Fruit fly (Drosophila melanogaster) whole organism, pupa: Measurements from ENCODE around the gene Cubn2.

ENCODE experiments used
- CG10348 ChIP-seq: fragments of 200-800 bp; sonication (Bioruptor generic); IDR thresholded peaks from 2 replicates; pipeline ENCODE4 v1.3.6; 2022; ENCODE audit warnings: missing biosample characterization, missing genetic modification characterization
- CG12605 ChIP-seq: fragments of 200-800 bp; sonication (Bioruptor generic); IDR thresholded peaks from 2 replicates; pipeline ENCODE4 v1.3.6; 2022; ENCODE audit warnings: missing biosample characterization, missing genetic modification characterization
- CG13204 ChIP-seq: fragments of 200-800 bp; sonication (Bioruptor generic); optimal IDR thresholded peaks from 2 replicates; lab custom pipeline; 2018; ENCODE audit warnings: missing biosample characterization, mild to moderate bottlenecking, missing genetic modification characterization, moderate library complexity
- CG14655 ChIP-seq: fragments of 200-800 bp; sonication (Bioruptor generic); optimal IDR thresholded peaks from 3 replicates; lab custom pipeline; 2017; ENCODE audit warnings: mild to moderate bottlenecking, missing biosample characterization, missing genetic modification reagents, missing genetic modification characterization
- CG15710 ChIP-seq: fragments of 200-800 bp; sonication (Bioruptor generic); optimal IDR thresholded peaks from 2 replicates; lab custom pipeline; 2018; ENCODE audit warnings: missing biosample characterization, mild to moderate bottlenecking, missing genetic modification characterization, moderate library complexity
- CG17806 ChIP-seq: fragments of 200-800 bp; sonication (Bioruptor generic); optimal IDR thresholded peaks from 2 replicates; lab custom pipeline; 2018; ENCODE audit warnings: missing biosample characterization, mild to moderate bottlenecking, missing genetic modification characterization, moderate library complexity
- CG32121 ChIP-seq: fragments of 200-800 bp; sonication (Bioruptor generic); IDR thresholded peaks from 2 replicates; pipeline ENCODE4 v1.3.6; 2022; ENCODE audit warnings: missing biosample characterization, missing genetic modification characterization
- CG34367 ChIP-seq: fragments of 200-800 bp; sonication (Bioruptor generic); optimal IDR thresholded peaks from 2 replicates; lab custom pipeline; 2018; ENCODE audit warnings: missing biosample characterization, mild to moderate bottlenecking, missing genetic modification characterization
- CG4496 ChIP-seq: fragments of 200-800 bp; sonication (Bioruptor generic); IDR thresholded peaks from 3 replicates; pipeline ENCODE4 v1.3.6; 2022; ENCODE audit warnings: missing biosample characterization, missing genetic modification characterization
- CG8159 ChIP-seq: fragments of 200-800 bp; sonication (Bioruptor generic); optimal IDR thresholded peaks from 3 replicates; lab custom pipeline; 2018; ENCODE audit warnings: missing biosample characterization, mild to moderate bottlenecking, missing genetic modification characterization, moderate library complexity
- CG8301 ChIP-seq: fragments of 200-800 bp; sonication (Bioruptor generic); optimal IDR thresholded peaks from 2 replicates; lab custom pipeline; 2018; ENCODE audit warnings: missing biosample characterization, mild to moderate bottlenecking, missing genetic modification characterization
- CG9948 ChIP-seq: fragments of 200-800 bp; sonication (Bioruptor generic); optimal IDR thresholded peaks from 2 replicates; lab custom pipeline; 2018; ENCODE audit warnings: missing biosample characterization, mild to moderate bottlenecking, missing genetic modification characterization, moderate library complexity
- D1 ChIP-seq: fragments of 200-800 bp; sonication (Bioruptor generic); optimal IDR thresholded peaks from 2 replicates; lab custom pipeline; 2018; ENCODE audit warnings: missing biosample characterization, mild to moderate bottlenecking, missing genetic modification characterization, moderate library complexity
- EcR ChIP-seq: fragments of 200-800 bp; sonication (Bioruptor generic); optimal IDR thresholded peaks from 3 replicates; lab custom pipeline; 2019; ENCODE audit warnings: missing biosample characterization, missing genetic modification characterization, mild to moderate bottlenecking, moderate library complexity, missing genetic modification reagents
- Ets98B ChIP-seq: fragments of 200-800 bp; sonication (Bioruptor generic); IDR thresholded peaks from 2 replicates; pipeline ENCODE4 v1.3.6; 2022; ENCODE audit warnings: missing biosample characterization, missing genetic modification characterization
- Pif1A ChIP-seq: fragments of 200-800 bp; sonication (Bioruptor generic); optimal IDR thresholded peaks from 3 replicates; lab custom pipeline; 2016; ENCODE audit warnings: missing biosample characterization, missing genetic modification characterization
- Pif1B ChIP-seq: fragments of 200-800 bp; sonication (Bioruptor generic); optimal IDR thresholded peaks from 3 replicates; lab custom pipeline; 2016; ENCODE audit warnings: missing biosample characterization, missing genetic modification characterization
- Snoo ChIP-seq: fragments of 200-800 bp; sonication (Bioruptor generic); optimal IDR thresholded peaks from 3 replicates; lab custom pipeline; 2017; ENCODE audit warnings: missing biosample characterization, mild to moderate bottlenecking, missing genetic modification characterization, inconsistent platforms
- fd96Ca ChIP-seq: fragments of 200-800 bp; sonication (Bioruptor generic); IDR thresholded peaks from 3 replicates; pipeline ENCODE4 v1.3.6; 2022; ENCODE audit warnings: missing biosample characterization, missing genetic modification characterization
- gl ChIP-seq: fragments of 200-800 bp; sonication (Bioruptor generic); optimal IDR thresholded peaks from 2 replicates; lab custom pipeline; 2018; ENCODE audit warnings: missing biosample characterization, mild to moderate bottlenecking, missing genetic modification characterization
- rn ChIP-seq: fragments of 200-800 bp; sonication (Bioruptor generic); IDR thresholded peaks from 2 replicates; pipeline ENCODE4 v1.3.6; 2022; ENCODE audit warnings: missing biosample characterization, missing genetic modification characterization

Gene Cubn2

DNA sequence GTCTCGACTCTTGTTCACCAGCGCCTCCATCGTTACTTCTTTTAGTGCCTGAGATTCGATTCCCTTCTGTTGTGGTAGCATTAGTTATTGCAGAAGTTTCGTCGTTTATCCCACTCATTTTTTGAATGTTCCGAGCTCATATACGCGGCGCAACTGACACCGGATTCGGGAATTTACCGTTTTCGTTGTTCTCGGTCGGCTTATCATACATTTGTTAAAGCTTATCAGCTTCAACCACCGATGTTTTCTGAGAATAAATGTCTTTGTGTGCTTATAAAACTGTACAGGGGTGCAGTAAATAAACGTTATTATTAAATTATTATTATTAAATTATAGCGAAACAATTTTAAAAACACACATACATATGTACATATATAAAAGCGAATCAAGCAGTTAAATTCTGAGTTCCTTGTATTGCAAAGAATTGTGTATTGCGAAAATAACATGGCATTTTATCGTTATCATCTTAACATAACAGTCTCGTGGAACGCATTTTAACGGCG lies 22.1 kb upstream of the Cubn2 start, which contains the start of gene CG43064:
TSS of gene CG43064 (minus strand) at position 147 of the 503 bp plus-strand sequence.
- no peak for TF ChIP-seq EcR (GFP tag; lab: Kevin White, UChicago)
- no peak for TF ChIP-seq CG8301 (tag; lab: Kevin White, UChicago)
- TF ChIP-seq CG9948 (tag; lab: Kevin White, UChicago), result no peak
- no peak for TF ChIP-seq CG34367 (tag; lab: Kevin White, UChicago)
- TF ChIP-seq Pif1A (GFP tag; lab: Kevin White, UChicago), result no peak
- TF ChIP-seq CG32121 (GFP tag; lab: Robert Waterston, UW), result no peak
- no peak for TF ChIP-seq D1 (tag; lab: Kevin White, UChicago)
- TF ChIP-seq CG4496 (GFP tag; lab: Robert Waterston, UW), result no peak
- no peak for TF ChIP-seq CG14655 (GFP tag; lab: Kevin White, UChicago)
- TF ChIP-seq CG13204 (GFP tag; lab: Kevin White, UChicago), result no peak
- no peak for TF ChIP-seq Snoo (tag; lab: Kevin White, UChicago)
- no peak for TF ChIP-seq CG10348 (GFP tag; lab: Robert Waterston, UW)
- no peak for TF ChIP-seq fd96Ca (GFP tag; lab: Robert Waterston, UW)
- no peak for TF ChIP-seq CG8159
- TF ChIP-seq rn (GFP tag; lab: Robert Waterston, UW), result no peak
- no peak for TF ChIP-seq CG12605
- TF ChIP-seq Ets98B (GFP tag; lab: Robert Waterston, UW), result no peak
- TF ChIP-seq gl (tag; lab: Kevin White, UChicago), result no peak

DNA sequence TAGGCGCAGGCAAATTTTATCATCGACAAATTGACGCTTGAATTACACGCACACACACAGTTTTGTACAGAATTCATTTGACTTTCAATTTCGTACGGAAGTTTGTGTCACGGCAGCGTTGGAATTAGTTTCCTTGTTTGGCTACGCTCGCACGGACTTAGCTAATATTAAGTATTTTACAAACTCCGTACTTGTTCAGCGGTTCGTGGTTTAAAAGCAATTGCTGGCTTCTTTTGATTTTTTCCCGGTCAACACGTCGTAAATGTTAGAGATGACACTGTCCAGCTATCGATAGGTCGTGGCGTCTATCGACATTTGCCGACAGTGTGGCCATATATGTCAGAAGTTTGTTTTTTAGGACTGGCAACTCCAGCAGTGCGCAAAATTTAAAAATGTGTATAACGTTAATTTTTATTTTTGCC lies 18.8 kb upstream of the Cubn2 start, which contains the start of gene CycA:
TSS of gene CycA (minus strand) at position 283 of the 422 bp plus-strand sequence.
- TF ChIP-seq CG34367 (tag; lab: Kevin White, UChicago), result no peak
- no peak for TF ChIP-seq CG32121 (GFP tag; lab: Robert Waterston, UW)
- no peak for TF ChIP-seq D1 (tag; lab: Kevin White, UChicago)
- no peak for TF ChIP-seq CG12605
- TF ChIP-seq CG10348 (GFP tag; lab: Robert Waterston, UW), result no peak
- no peak for TF ChIP-seq CG8159
- TF ChIP-seq gl (tag; lab: Kevin White, UChicago), result no peak
- TF ChIP-seq Snoo (tag; lab: Kevin White, UChicago), result no peak
- TF ChIP-seq EcR (GFP tag; lab: Kevin White, UChicago), result no peak

DNA sequence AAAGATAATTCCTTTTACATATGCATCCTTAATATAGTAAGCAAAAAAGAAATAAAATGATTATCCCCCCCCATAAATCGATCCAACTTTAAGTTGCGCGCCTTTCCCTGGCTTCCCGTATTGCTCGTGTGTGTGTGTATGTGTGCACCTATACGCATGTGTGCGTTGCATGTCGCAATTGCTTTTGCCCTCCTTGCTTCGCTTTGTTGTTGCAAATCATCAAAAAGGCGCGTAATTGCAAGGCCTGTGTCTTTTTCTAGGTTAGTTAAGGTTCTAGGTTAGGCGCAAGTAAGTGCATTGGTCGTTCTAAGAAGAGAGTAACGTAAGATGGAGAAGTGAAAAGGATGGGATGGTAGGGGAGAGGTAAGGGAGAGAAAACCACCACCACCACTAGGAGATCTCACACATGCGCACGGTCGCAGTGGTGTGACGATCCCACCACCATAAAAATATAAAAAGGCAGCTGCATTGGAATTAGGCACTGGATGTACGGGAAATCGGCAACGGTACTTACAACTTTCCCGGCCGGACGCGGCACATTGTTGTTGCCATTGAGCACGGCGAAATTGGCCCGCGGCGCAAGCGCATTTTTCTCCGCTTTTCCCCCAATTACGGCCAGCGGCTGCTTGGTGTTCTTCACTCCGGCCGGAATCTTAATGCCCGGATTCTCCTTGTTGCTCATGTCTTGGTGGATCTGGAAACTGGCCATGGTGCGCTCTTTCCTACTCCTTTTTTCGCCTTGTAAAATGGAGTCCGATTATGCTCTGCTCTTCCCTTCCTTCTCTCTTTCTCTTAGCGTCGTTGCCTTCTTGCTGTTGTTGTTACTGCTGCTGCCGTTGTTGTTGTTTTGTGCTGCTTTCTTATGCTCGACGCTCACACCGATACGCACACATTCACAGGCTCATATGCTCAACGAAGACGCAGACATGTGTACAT lies 18.1 kb upstream of the Cubn2 start:
- TF ChIP-seq rn (GFP tag; lab: Robert Waterston, UW) (no peak), Snoo (tag; lab: Kevin White, UChicago) (no peak), EcR (GFP tag; lab: Kevin White, UChicago) (no peak), D1 (tag; lab: Kevin White, UChicago) (no peak), Pif1A (GFP tag; lab: Kevin White, UChicago) (no peak), Pif1B (GFP tag; lab: Kevin White, UChicago) (no peak), CG34367 (tag; lab: Kevin White, UChicago) (no peak), CG14655 (GFP tag; lab: Kevin White, UChicago) (no peak), CG9948 (tag; lab: Kevin White, UChicago) (no peak), CG4496 (GFP tag; lab: Robert Waterston, UW) (no peak), Ets98B (GFP tag; lab: Robert Waterston, UW) (no peak), CG13204 (GFP tag; lab: Kevin White, UChicago) (no peak), CG32121 (GFP tag; lab: Robert Waterston, UW) (no peak), fd96Ca (GFP tag; lab: Robert Waterston, UW) (no peak)

DNA sequence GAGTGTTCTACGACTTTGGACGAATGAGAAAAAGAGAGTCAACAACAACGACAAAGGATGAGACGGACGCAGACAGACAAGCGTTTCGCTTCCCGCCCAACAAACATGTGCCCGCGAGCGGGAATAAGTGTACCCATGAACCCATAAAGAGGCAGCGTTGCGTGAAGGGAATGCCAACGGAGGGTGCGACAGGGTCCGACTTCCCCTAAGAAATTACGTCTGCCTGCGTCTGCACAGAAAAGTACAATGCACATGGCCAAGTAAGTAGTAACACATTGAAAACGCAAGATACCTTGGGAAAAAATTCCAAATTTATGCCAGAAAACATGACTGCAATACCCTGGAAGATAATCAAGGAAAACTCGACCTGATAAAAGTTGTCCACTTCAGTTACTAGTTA lies 16.6 kb upstream of the Cubn2 start:
- TF ChIP-seq CG13204 (GFP tag; lab: Kevin White, UChicago), result no peak
- TF ChIP-seq, all 21 proteins: peak for 0

DNA sequence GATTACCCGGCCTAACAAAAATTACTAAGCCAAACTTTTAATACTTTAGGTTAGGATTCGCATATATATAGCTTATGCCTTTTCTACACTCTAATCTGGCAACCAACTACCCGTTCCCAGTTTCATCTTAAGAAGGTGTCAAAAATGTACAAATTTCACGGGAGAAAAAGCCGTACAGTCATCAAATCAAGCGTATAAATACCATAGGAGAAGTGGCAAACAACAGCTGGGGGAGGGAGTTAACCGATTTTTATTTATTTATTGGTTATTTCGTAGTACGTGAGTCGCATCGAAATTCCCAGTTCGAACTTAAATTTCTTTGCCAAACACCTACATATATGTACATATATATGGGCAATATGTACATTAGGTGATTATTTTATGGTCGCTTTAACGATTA lies 14.2 kb upstream of the Cubn2 start, which contains the start of gene CG7264:
TSS of gene CG7264 (plus strand) at position 301 of the 400 bp plus-strand sequence.
- TF ChIP-seq CG8159 (no peak), CG34367 (tag; lab: Kevin White, UChicago) (no peak), CG15710 (tag; lab: Kevin White, UChicago) (no peak), CG12605 (no peak), Snoo (tag; lab: Kevin White, UChicago) (no peak), CG13204 (GFP tag; lab: Kevin White, UChicago) (no peak), CG17806 (tag; lab: Kevin White, UChicago) (no peak), fd96Ca (GFP tag; lab: Robert Waterston, UW) (no peak), Pif1B (GFP tag; lab: Kevin White, UChicago) (no peak), CG14655 (GFP tag; lab: Kevin White, UChicago) (no peak)
